Fruit fly (Drosophila melanogaster) whole organism, pupa: ENCODE data around the gene Aatf.

Source experiments
- CG4496 ChIP-seq: fragments of 200-800 bp; sonication (Bioruptor generic); IDR thresholded peaks from 3 replicates; pipeline ENCODE4 v1.3.6; 2022; ENCODE audit warnings: missing biosample characterization, missing genetic modification characterization
- gl ChIP-seq: fragments of 200-800 bp; sonication (Bioruptor generic); optimal IDR thresholded peaks from 2 replicates; lab custom pipeline; 2018; ENCODE audit warnings: missing biosample characterization, mild to moderate bottlenecking, missing genetic modification characterization

DNA sequence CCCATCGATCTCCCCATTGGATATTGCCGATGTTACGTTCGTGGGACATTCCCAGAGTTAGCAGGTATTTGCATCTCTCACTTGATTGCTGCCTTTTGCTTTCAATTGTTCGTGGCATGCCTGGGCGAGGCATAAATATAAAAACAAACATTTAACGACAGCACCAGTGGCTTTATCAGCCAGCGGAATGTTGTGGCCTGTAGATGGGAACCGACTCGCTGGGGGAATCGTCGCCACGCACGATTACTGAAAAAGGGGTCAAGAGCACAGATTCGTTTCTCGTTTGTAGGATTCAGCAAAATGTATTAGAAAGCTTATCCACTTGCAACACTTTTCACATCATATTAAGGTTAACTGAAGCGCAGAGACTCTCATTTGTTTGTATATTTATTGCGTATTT lies 46.0 kb upstream of the Aatf start:
- TF ChIP-seq gl (tag; lab: Kevin White, UChicago), result no peak
- no peak for TF ChIP-seq CG4496 (GFP tag; lab: Robert Waterston, UW)
